Worm (Caenorhabditis elegans) whole organism, L2 larva: ENCODE measurements around the gene F54F7.2.
A peak's percentile ranks its signal among the peaks of the same experiment; 100 is the strongest.

Source experiments
- C34F6.9 ChIP-seq: fragments of 150-350 bp; optimal IDR thresholded peaks from 2 replicates; lab custom pipeline; 2014; ENCODE audit warnings: missing biosample characterization, missing genetic modification characterization
- F13H6.1 ChIP-seq: sonication (generic microtip); optimal IDR thresholded peaks from 2 replicates; lab custom pipeline; 2016; ENCODE audit warnings: missing genetic modification characterization, missing compliant biosample characterization
- R02D3.7 ChIP-seq: fragments of 150-350 bp; optimal IDR thresholded peaks from 2 replicates; lab custom pipeline; 2014; ENCODE audit warnings: missing biosample characterization, missing genetic modification characterization
- Y55F3AM.14 ChIP-seq: fragments of 200-800 bp; sonication (Bioruptor generic); optimal IDR thresholded peaks from 2 replicates; lab custom pipeline; 2018; ENCODE audit warnings: mild to moderate bottlenecking, missing genetic modification characterization, missing compliant biosample characterization
- ZK546.5 ChIP-seq: sonication (generic microtip); optimal IDR thresholded peaks from 2 replicates; lab custom pipeline; 2017; ENCODE audit warnings: missing biosample characterization, missing genetic modification characterization
- alr-1 ChIP-seq: fragments of 150-350 bp; optimal IDR thresholded peaks from 2 replicates; lab custom pipeline; 2014; ENCODE audit warnings: missing biosample characterization, missing genetic modification characterization
- aly-2 ChIP-seq: fragments of 150-350 bp; optimal IDR thresholded peaks from 2 replicates; lab custom pipeline; 2014; ENCODE audit warnings: missing biosample characterization, missing genetic modification characterization
- blmp-1 ChIP-seq: sonication (generic microtip); optimal IDR thresholded peaks from 2 replicates; lab custom pipeline; 2017; ENCODE audit warnings: missing genetic modification characterization, mild to moderate bottlenecking, missing compliant biosample characterization, antibody characterized with exemption, moderate library complexity; ENCODE audit not compliant: insufficient read depth
- ceh-16 ChIP-seq: fragments of 150-350 bp; optimal IDR thresholded peaks from 2 replicates; lab custom pipeline; 2014; ENCODE audit warnings: missing biosample characterization, missing genetic modification characterization
- ceh-82 ChIP-seq: fragments of 150-350 bp; optimal IDR thresholded peaks from 2 replicates; lab custom pipeline; 2014; ENCODE audit warnings: missing biosample characterization, missing genetic modification characterization
- crh-2 ChIP-seq: sonication (generic microtip); optimal IDR thresholded peaks from 2 replicates; lab custom pipeline; 2017; ENCODE audit warnings: missing biosample characterization, missing genetic modification characterization
- dmd-4 ChIP-seq: sonication (generic microtip); optimal IDR thresholded peaks from 2 replicates; lab custom pipeline; 2017; ENCODE audit warnings: missing biosample characterization, missing genetic modification characterization
- gmeb-1 ChIP-seq: fragments of 150-350 bp; optimal IDR thresholded peaks from 2 replicates; lab custom pipeline; 2014; ENCODE audit warnings: missing biosample characterization, missing genetic modification characterization
- lin-11 ChIP-seq: fragments of 150-350 bp; sonication (generic microtip); optimal IDR thresholded peaks from 2 replicates; lab custom pipeline; 2014; ENCODE audit warnings: missing biosample characterization, missing genetic modification characterization, inconsistent platforms, mixed read lengths
- lin-13 ChIP-seq: fragments of 150-350 bp; optimal IDR thresholded peaks from 2 replicates; lab custom pipeline; 2014; ENCODE audit warnings: missing biosample characterization, missing genetic modification reagents, missing genetic modification characterization
- lin-39 ChIP-seq: fragments of 150-350 bp; optimal IDR thresholded peaks from 2 replicates; lab custom pipeline; 2014; ENCODE audit warnings: missing biosample characterization, missing genetic modification reagents, missing genetic modification characterization
- lsy-2 ChIP-seq, 2 experiments: fragments of 150-350 bp in 1 of 2; sonication (generic microtip) in 1 of 2; optimal IDR thresholded peaks; 2 replicates each; lab custom pipeline; 2014 to 2017; ENCODE audit warnings: missing biosample characterization in 2 of 2, missing genetic modification characterization in 2 of 2
- mab-5 ChIP-seq: fragments of 150-350 bp; optimal IDR thresholded peaks from 2 replicates; lab custom pipeline; 2014; ENCODE audit warnings: missing biosample characterization, missing genetic modification characterization
- mdl-1 ChIP-seq, 2 experiments: fragments of 150-350 bp in 1 of 2; sonication (generic microtip) in 1 of 2; optimal IDR thresholded peaks; 2 replicates each; lab custom pipeline; 2017; ENCODE audit warnings: missing biosample characterization in 2 of 2, missing genetic modification characterization in 2 of 2
- nhr-10 ChIP-seq: sonication (generic microtip); optimal IDR thresholded peaks from 2 replicates; lab custom pipeline; 2017; ENCODE audit warnings: missing biosample characterization, missing genetic modification characterization
- nhr-11 ChIP-seq: fragments of 150-350 bp; optimal IDR thresholded peaks from 2 replicates; lab custom pipeline; 2014; ENCODE audit warnings: missing biosample characterization, missing genetic modification characterization
- nhr-129 ChIP-seq: fragments of 150-350 bp; optimal IDR thresholded peaks from 2 replicates; lab custom pipeline; 2014; ENCODE audit warnings: missing biosample characterization, missing genetic modification characterization
- nhr-23 ChIP-seq: fragments of 150-350 bp; optimal IDR thresholded peaks from 2 replicates; lab custom pipeline; 2014; ENCODE audit warnings: missing biosample characterization, missing genetic modification reagents, missing genetic modification characterization
- nhr-25 ChIP-seq: fragments of 150-350 bp; sonication (generic microtip); optimal IDR thresholded peaks from 3 replicates; lab custom pipeline; 2014; ENCODE audit warnings: missing biosample characterization, missing genetic modification characterization
- nhr-6 ChIP-seq: fragments of 150-350 bp; optimal IDR thresholded peaks from 2 replicates; lab custom pipeline; 2014; ENCODE audit warnings: missing biosample characterization, missing genetic modification characterization
- sem-4 ChIP-seq: fragments of 150-350 bp; optimal IDR thresholded peaks from 2 replicates; lab custom pipeline; 2014; ENCODE audit warnings: missing biosample characterization, missing genetic modification reagents, missing genetic modification characterization
- skn-1 ChIP-seq: sonication (generic microtip); optimal IDR thresholded peaks from 2 replicates; lab custom pipeline; 2017; ENCODE audit warnings: missing biosample characterization, missing genetic modification characterization
- sma-3 ChIP-seq: sonication (generic microtip); optimal IDR thresholded peaks from 2 replicates; lab custom pipeline; 2016; ENCODE audit warnings: missing genetic modification reagents, missing genetic modification characterization, missing compliant biosample characterization
- unc-39 ChIP-seq: fragments of 150-350 bp; optimal IDR thresholded peaks from 2 replicates; lab custom pipeline; 2014; ENCODE audit warnings: missing biosample characterization, missing genetic modification characterization
- unc-55 ChIP-seq: fragments of 150-350 bp; sonication (generic microtip); optimal IDR thresholded peaks from 3 replicates; lab custom pipeline; 2014; ENCODE audit warnings: missing biosample characterization, missing genetic modification reagents, missing genetic modification characterization
- unc-62 ChIP-seq: fragments of 150-350 bp; optimal IDR thresholded peaks from 2 replicates; lab custom pipeline; 2014; ENCODE audit warnings: missing biosample characterization, missing genetic modification reagents, missing genetic modification characterization
- ztf-1 ChIP-seq: fragments of 200-800 bp; sonication (Bioruptor generic); conservative IDR thresholded peaks from 2 replicates; pipeline ENCODE4 v1.3.6; 2022; ENCODE audit warnings: missing genetic modification characterization, missing compliant biosample characterization

Gene F54F7.2

DNA sequence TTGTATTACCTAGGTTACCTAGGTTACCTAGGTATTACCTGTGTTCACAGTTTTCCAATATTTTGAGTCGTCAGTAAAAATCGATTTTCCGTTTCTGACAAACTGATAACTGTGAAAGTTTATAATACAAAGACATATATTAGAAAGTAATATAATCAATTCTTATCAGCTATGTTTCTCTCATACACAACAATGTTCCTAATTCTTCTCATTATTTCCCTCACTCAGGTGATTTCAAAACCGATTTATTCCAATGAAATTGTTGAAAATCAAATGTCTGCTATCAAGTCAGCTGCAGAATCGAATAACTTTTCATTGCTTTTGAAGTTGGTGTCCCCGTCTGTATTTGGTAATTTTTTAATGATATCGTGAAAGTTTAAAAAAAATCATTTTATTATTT is 39.4 kb upstream of the F54F7.2 start, which contains the start of gene C34E11.4:
C34E11.4 (plus strand) TSS at position 154 of the 400 bp plus-strand sequence.
- TF ChIP-seq ceh-16 (tag; lab: Kevin White, UChicago) (no peak), aly-2 (tag; lab: Kevin White, UChicago) (no peak), lin-13 (no peak), R02D3.7 (tag; lab: Kevin White, UChicago) (no peak), unc-55 (GFP tag; lab: Kevin White, UChicago) (no peak), lin-39 (tag; lab: Kevin White, UChicago) (no peak), unc-39 (no peak), lsy-2 (tag; optimal IDR thresholded peaks at IDR 0.05; lab: Kevin White, UChicago) (no peak), F13H6.1 (tag; lab: Kevin White, UChicago) (no peak), nhr-129 (tag; lab: Kevin White, UChicago) (no peak), ztf-1 (GFP tag; lab: Robert Waterston, UW) (no peak), dmd-4 (tag; lab: Kevin White, UChicago) (no peak), gmeb-1 (tag; lab: Kevin White, UChicago) (no peak), unc-62 (GFP tag; lab: Kevin White, UChicago) (no peak)
- TF ChIP-seq, all 48 proteins: peak for 0

DNA sequence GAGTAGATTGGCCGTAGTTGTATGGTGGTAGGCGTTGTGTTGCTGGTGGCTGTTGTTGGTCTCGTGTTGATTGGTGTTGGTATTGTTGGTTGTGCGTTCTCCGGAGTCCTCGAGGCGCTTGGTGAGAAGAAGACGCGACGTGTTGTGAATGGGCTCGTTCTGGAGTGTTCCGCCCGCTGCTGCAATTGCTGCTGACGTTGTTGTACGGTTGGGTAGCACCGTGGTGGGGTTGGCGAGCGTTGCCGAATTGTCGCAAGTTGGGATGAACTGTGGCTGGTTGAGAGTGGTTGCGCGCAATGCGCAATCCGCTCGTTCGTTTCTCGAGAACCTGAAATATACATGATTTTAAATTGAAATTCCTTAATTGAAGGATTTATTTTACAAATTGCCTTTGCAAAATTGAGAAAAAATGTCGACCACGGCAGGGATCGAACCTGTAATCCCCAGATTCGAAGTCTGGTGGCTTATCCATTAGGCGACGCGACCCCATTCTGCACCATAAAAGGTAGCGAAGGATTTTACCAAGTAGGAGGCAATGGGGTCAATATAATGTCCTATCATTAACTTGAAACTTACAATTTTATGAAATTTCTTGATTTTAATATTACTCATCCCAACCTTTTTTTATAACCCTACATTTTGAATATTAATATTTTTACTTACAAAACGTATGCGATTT is 37.1 kb upstream of the F54F7.2 start:
- TF ChIP-seq sem-4 (no peak), sma-3 (GFP tag; lab: Kevin White, UChicago) (no peak), ceh-82 (tag; lab: Kevin White, UChicago) (no peak)

DNA sequence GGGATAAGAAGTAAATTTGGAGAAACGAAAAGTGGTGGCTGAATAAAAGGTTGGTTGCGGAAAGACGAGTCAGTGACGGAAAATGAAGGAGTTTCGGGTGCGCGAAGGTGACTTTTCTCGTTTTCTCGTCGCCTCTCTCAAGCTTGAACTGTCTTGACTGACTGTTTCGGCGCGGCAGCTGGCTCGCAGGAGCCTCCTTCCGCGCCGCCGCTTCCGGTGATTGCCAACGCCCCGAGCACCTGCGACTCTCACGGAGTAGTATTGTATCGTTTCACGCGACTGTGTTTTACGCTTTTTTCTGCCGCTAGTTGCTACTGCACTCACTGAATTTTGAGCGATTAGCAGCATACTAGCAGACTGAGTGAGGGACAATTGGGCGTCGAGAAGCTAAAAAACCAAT is 28.8 kb upstream of the F54F7.2 start, which contains the start of gene C34E11.2:
C34E11.2 (minus strand) TSS at position 84 of the 400 bp plus-strand sequence.
- TF ChIP-seq sem-4, result no peak
- TF ChIP-seq lin-39 (tag; lab: Kevin White, UChicago), result no peak
- TF ChIP-seq gmeb-1 (tag; lab: Kevin White, UChicago), result no peak
- no peak for TF ChIP-seq nhr-23 (tag; lab: Kevin White, UChicago)
- TF ChIP-seq nhr-11 (tag; lab: Kevin White, UChicago), result no peak
- no peak for TF ChIP-seq crh-2 (tag; lab: Kevin White, UChicago)
- no peak for TF ChIP-seq nhr-25 (tag; lab: Kevin White, UChicago)
- no peak for TF ChIP-seq lin-13
- TF ChIP-seq lsy-2 (tag; optimal IDR thresholded peaks at IDR 0.05; lab: Kevin White, UChicago), result no peak
- no peak for TF ChIP-seq nhr-10 (tag; lab: Kevin White, UChicago)
- TF ChIP-seq sma-3 (GFP tag; lab: Kevin White, UChicago), result no peak
- TF ChIP-seq, all 48 proteins: peak for 0

DNA sequence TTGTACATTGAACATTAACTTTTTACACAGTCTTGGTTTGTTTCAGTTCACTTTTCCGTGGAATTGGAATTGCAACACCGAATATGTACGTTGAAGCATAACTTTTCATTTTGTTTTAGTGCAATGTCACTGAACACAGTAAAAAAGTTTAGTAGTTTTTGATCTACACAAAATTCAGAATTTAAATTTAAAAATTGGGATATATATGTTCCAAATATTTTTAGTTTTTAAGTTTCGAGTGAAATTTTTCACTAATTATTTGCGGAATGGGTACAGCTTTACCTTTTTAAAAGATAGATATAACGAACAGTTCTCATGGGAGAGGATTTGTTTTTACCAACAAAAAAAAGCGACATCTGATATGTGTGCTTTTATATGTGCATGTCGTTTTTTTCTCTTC is 26.6 kb upstream of the F54F7.2 start:
- TF ChIP-seq Y55F3AM.14, result no peak
- no peak for TF ChIP-seq ZK546.5
- no peak for TF ChIP-seq F13H6.1 (tag; lab: Kevin White, UChicago)
- TF ChIP-seq crh-2 (tag; lab: Kevin White, UChicago), result no peak
- TF ChIP-seq dmd-4 (tag; lab: Kevin White, UChicago), result no peak
- no peak for TF ChIP-seq blmp-1 (tag; lab: Kevin White, UChicago)
- TF ChIP-seq mdl-1 (tag; optimal IDR thresholded peaks at IDR 0.05; lab: Kevin White, UChicago), result no peak
- TF ChIP-seq C34F6.9 (tag; lab: Kevin White, UChicago), result no peak
- no peak for TF ChIP-seq lin-11
- TF ChIP-seq skn-1, result no peak

ce11 chrX:11818711-11819110 is 24.8 kb upstream of the F54F7.2 start:
- no peak for TF ChIP-seq mab-5
- TF ChIP-seq F13H6.1 (tag; lab: Kevin White, UChicago), result peak; percentile 76
- TF ChIP-seq nhr-6 (tag; lab: Kevin White, UChicago), result no peak
- no peak for TF ChIP-seq lin-11
- TF ChIP-seq C34F6.9 (tag; lab: Kevin White, UChicago), result peak; percentile 28
- TF ChIP-seq ceh-82 (tag; lab: Kevin White, UChicago), result no peak
- TF ChIP-seq skn-1, result no peak
- TF ChIP-seq nhr-129 (tag; lab: Kevin White, UChicago), result peak; percentile 47
- no peak for TF ChIP-seq nhr-25 (tag; lab: Kevin White, UChicago)
- TF ChIP-seq crh-2 (tag; lab: Kevin White, UChicago), result no peak
- no peak for TF ChIP-seq alr-1 (tag; lab: Kevin White, UChicago)
- TF ChIP-seq lsy-2 (tag; optimal IDR thresholded peaks at IDR 0.05; lab: Kevin White, UChicago), result no peak
